Worm (Caenorhabditis elegans) whole organism, L1 larva: Measurements from ENCODE around the gene C39B10.7.

Source experiments
- ama-1 ChIP-seq: fragments of 150-350 bp; optimal IDR thresholded peaks from 2 replicates; lab custom pipeline; 2014
- ceh-82 ChIP-seq, 3 experiments: fragments of 150-350 bp in 1 of 3; sonication (generic microtip) in 2 of 3; optimal IDR thresholded peaks; 2 replicates each; lab custom pipeline; 2014 to 2017; ENCODE audit warnings: missing biosample characterization in 3 of 3, missing genetic modification characterization in 3 of 3
- ces-1 ChIP-seq: fragments of 150-350 bp; optimal IDR thresholded peaks from 2 replicates; lab custom pipeline; 2014; ENCODE audit warnings: missing biosample characterization, missing genetic modification reagents, missing genetic modification characterization
- ets-5 ChIP-seq: fragments of 200-800 bp; sonication (Bioruptor generic); IDR thresholded peaks from 2 replicates; pipeline ENCODE4 v1.3.6; 2022; ENCODE audit warnings: missing genetic modification characterization, missing compliant biosample characterization
- fkh-10 ChIP-seq: sonication (generic microtip); optimal IDR thresholded peaks from 2 replicates; lab custom pipeline; 2017; ENCODE audit warnings: missing biosample characterization, missing genetic modification reagents, missing genetic modification characterization
- fkh-8 ChIP-seq: sonication (generic microtip); optimal IDR thresholded peaks from 2 replicates; lab custom pipeline; 2016; ENCODE audit warnings: mild to moderate bottlenecking, missing genetic modification characterization, missing compliant biosample characterization
- isw-1 ChIP-seq: fragments of 200-800 bp; sonication (Bioruptor generic); IDR thresholded peaks from 2 replicates; pipeline ENCODE4 v1.3.6; 2022; ENCODE audit warnings: missing genetic modification characterization, missing compliant biosample characterization
- nhr-237 ChIP-seq: fragments of 150-350 bp; optimal IDR thresholded peaks from 2 replicates; lab custom pipeline; 2014; ENCODE audit warnings: missing biosample characterization, missing genetic modification characterization
- nhr-28 ChIP-seq: fragments of 150-350 bp; optimal IDR thresholded peaks from 2 replicates; lab custom pipeline; 2014; ENCODE audit warnings: missing biosample characterization, missing genetic modification characterization
- nhr-84 ChIP-seq: sonication (generic microtip); optimal IDR thresholded peaks from 2 replicates; lab custom pipeline; 2017; ENCODE audit warnings: missing biosample characterization, missing genetic modification characterization
- nhr-90 ChIP-seq: sonication (generic microtip); optimal IDR thresholded peaks from 2 replicates; lab custom pipeline; 2016; ENCODE audit warnings: mild to moderate bottlenecking, missing genetic modification characterization, missing compliant biosample characterization; ENCODE audit not compliant: poor library complexity
- tlp-1 ChIP-seq: fragments of 150-350 bp; optimal IDR thresholded peaks from 2 replicates; lab custom pipeline; 2014; ENCODE audit warnings: missing biosample characterization, missing genetic modification characterization
- unc-62 ChIP-seq: fragments of 150-350 bp; optimal IDR thresholded peaks from 2 replicates; lab custom pipeline; 2014; ENCODE audit warnings: missing biosample characterization, missing genetic modification reagents, missing genetic modification characterization
- ztf-11 ChIP-seq, 2 experiments: sonication (generic microtip); optimal IDR thresholded peaks; 2 replicates each; lab custom pipeline; 2016 to 2017; ENCODE audit warnings: missing genetic modification characterization in 2 of 2, missing biosample characterization in 1 of 2, missing compliant biosample characterization in 1 of 2

DNA sequence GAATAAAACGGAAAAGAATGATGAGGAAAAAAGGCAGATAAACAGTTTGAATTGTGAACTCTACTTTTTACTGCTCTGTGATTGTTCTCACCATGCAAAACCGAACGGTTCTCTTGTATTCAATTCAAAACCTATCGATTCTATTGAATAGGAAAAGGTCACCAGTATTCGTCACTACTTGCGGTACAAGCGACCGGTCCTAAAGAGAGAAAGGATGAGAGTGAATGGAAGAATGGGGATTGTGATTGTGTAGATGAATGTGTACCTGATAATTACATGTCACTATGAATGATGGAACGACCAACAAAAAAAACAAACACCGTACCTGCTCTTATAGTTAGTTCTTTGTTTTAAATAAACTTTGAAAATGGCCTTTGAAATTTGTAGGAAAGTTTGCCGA is 43.9 kb upstream of the C39B10.7 start:
- no peak for TF ChIP-seq isw-1 (GFP tag; lab: Robert Waterston, UW)
- TF ChIP-seq nhr-28 = no peak
- no peak for TF ChIP-seq unc-62 (GFP tag; lab: Kevin White, UChicago)
- TF ChIP-seq tlp-1 = no peak
- no peak for TF ChIP-seq ztf-11 (tag; optimal IDR thresholded peaks at IDR 0.05; lab: Kevin White, UChicago)
- TF ChIP-seq ceh-82 (tag; optimal IDR thresholded peaks at IDR 0.05; lab: Kevin White, UChicago) = no peak
- no peak for TF ChIP-seq ces-1
- TF ChIP-seq ets-5 = no peak
- no peak for TF ChIP-seq fkh-10 (GFP tag; lab: Kevin White, UChicago)
- no peak for TF ChIP-seq ama-1 (lab: Kevin White, UChicago)
- no peak for TF ChIP-seq nhr-84 (tag; lab: Kevin White, UChicago)
- no peak for TF ChIP-seq fkh-8
- TF ChIP-seq nhr-237 (tag; lab: Kevin White, UChicago) = no peak
- no peak for TF ChIP-seq nhr-90 (tag; lab: Kevin White, UChicago)
